Worm (Caenorhabditis elegans) whole organism, late embryonic: ENCODE data around the gene F14H3.14.
"Not testable (repeated sequence)": the region's sequence is repeated elsewhere in the genome, so short reads cannot be mapped to it uniquely, and the experiment has no call there.

Source experiments
- ama-1 ChIP-seq: fragments of 150-350 bp; optimal IDR thresholded peaks from 2 replicates; lab custom pipeline; 2014
- ceh-31 ChIP-seq: sonication (generic microtip); optimal IDR thresholded peaks from 2 replicates; lab custom pipeline; 2016; ENCODE audit warnings: missing genetic modification characterization, missing compliant biosample characterization
- ceh-45 ChIP-seq: fragments of 200-800 bp; sonication (Bioruptor generic); IDR thresholded peaks from 2 replicates; pipeline ENCODE4 v1.3.6; 2022; ENCODE audit warnings: missing genetic modification reagents, missing genetic modification characterization, missing compliant biosample characterization
- elt-2 ChIP-seq: sonication (generic microtip); optimal IDR thresholded peaks from 2 replicates; lab custom pipeline; 2016; ENCODE audit warnings: missing genetic modification reagents, missing genetic modification characterization, missing compliant biosample characterization
- elt-4 ChIP-seq: sonication (generic microtip); optimal IDR thresholded peaks from 2 replicates; lab custom pipeline; 2016; ENCODE audit warnings: missing genetic modification characterization, missing compliant biosample characterization
- fax-1 ChIP-seq: sonication (generic microtip); optimal IDR thresholded peaks from 2 replicates; lab custom pipeline; 2016; ENCODE audit warnings: missing genotype, missing genetic modification characterization, missing compliant biosample characterization
- nfya-1 ChIP-seq: sonication (generic microtip); optimal IDR thresholded peaks from 2 replicates; lab custom pipeline; 2017; ENCODE audit warnings: missing genetic modification characterization, mild to moderate bottlenecking, missing compliant biosample characterization, antibody characterized with exemption, moderate library complexity
- pax-1 ChIP-seq: fragments of 150-350 bp; optimal IDR thresholded peaks from 2 replicates; lab custom pipeline; 2014; ENCODE audit warnings: missing biosample characterization, missing genetic modification characterization
- pha-2 ChIP-seq: sonication (generic microtip); optimal IDR thresholded peaks from 2 replicates; lab custom pipeline; 2017; ENCODE audit warnings: mild to moderate bottlenecking, missing genetic modification characterization, missing compliant biosample characterization
- pha-4 ChIP-seq: fragments of 150-350 bp; optimal IDR thresholded peaks from 2 replicates; lab custom pipeline; 2018; ENCODE audit warnings: missing biosample characterization, missing genetic modification reagents, missing genetic modification characterization
- pqm-1 ChIP-seq: sonication (generic microtip); optimal IDR thresholded peaks from 2 replicates; lab custom pipeline; 2016; ENCODE audit warnings: missing genetic modification characterization, missing compliant biosample characterization
- sox-4 ChIP-seq: sonication (generic microtip); optimal IDR thresholded peaks from 2 replicates; lab custom pipeline; 2017; ENCODE audit warnings: mild to moderate bottlenecking, missing genetic modification characterization, inconsistent platforms, missing compliant biosample characterization
- ttx-3 ChIP-seq: sonication (generic microtip); optimal IDR thresholded peaks from 2 replicates; lab custom pipeline; 2016; ENCODE audit warnings: missing genetic modification reagents, missing genetic modification characterization, missing compliant biosample characterization
- unc-86 ChIP-seq: sonication (generic microtip); optimal IDR thresholded peaks from 2 replicates; lab custom pipeline; 2016; ENCODE audit warnings: missing genetic modification characterization, missing compliant biosample characterization

- TF ChIP-seq elt-2 (tag; lab: Kevin White, UChicago), result peak; percentile 24
- TF ChIP-seq fax-1 (tag; lab: Kevin White, UChicago); elt-4; pha-4 (tag; lab: Kevin White, UChicago); pha-2 (tag; lab: Kevin White, UChicago); ceh-45; pqm-1; pax-1 (tag; lab: Kevin White, UChicago); ttx-3 (tag; lab: Kevin White, UChicago); unc-86 (tag; lab: Kevin White, UChicago); sox-4 (tag; lab: Kevin White, UChicago); ama-1 (lab: Kevin White, UChicago): not testable (repeated sequence)
- peak; percentile 63 for TF ChIP-seq ceh-31 (tag; lab: Kevin White, UChicago)
- peak; percentile 36 for TF ChIP-seq nfya-1 (tag; lab: Kevin White, UChicago)
Observed at ce11 chrV:16040140-16040827, 22.4 kb downstream of the F14H3.14 start, which contains the start of the genes his-4 and his-3.
